Fruit fly (Drosophila melanogaster): ENCODE measurements around the gene Der-1.

dm6 chr2L:2010335-2011061 is 36.7 kb downstream of the Der-1 start:
- TF ChIP-seq CG10321 (GFP tag; IDR thresholded peaks at IDR 0.05), result no peak
- TF ChIP-seq ci (GFP tag; IDR thresholded peaks at IDR 0.05), result no peak
- TF ChIP-seq CG9817 (tag; optimal IDR thresholded peaks at IDR 0.05), result no peak
- no peak for TF ChIP-seq CG3281 (GFP tag; optimal IDR thresholded peaks at IDR 0.05)
- no peak for TF ChIP-seq cato (GFP tag; optimal IDR thresholded peaks at IDR 0.05; ENCODE audit: borderline replicate concordance)
- TF ChIP-seq GATAe (GFP tag; conservative IDR thresholded peaks at IDR 0.05), result no peak
- no peak for TF ChIP-seq C15 (GFP tag; IDR thresholded peaks at IDR 0.05)
- TF ChIP-seq CG1024 (GFP tag; IDR thresholded peaks at IDR 0.05), result no peak
- no peak for TF ChIP-seq CG2875 (GFP tag; optimal IDR thresholded peaks at IDR 0.05)
- no peak for TF ChIP-seq dimm (GFP tag; IDR thresholded peaks at IDR 0.05)

All from whole organism, embryonic.